Worm (Caenorhabditis elegans) whole organism, mixed stage, embryonic: Measurements from ENCODE around the gene R13H4.2.

Experiments used
- M03D4.4 ChIP-seq: sonication (generic microtip); optimal IDR thresholded peaks from 2 replicates; lab custom pipeline; 2017; ENCODE audit warnings: mild to moderate bottlenecking, missing genetic modification characterization, missing compliant biosample characterization
- blmp-1 ChIP-seq: fragments of 150-350 bp; optimal IDR thresholded peaks from 2 replicates; lab custom pipeline; 2014; ENCODE audit warnings: missing biosample characterization, missing genetic modification characterization
- ceh-43 ChIP-seq: fragments of 200-800 bp; sonication (Bioruptor generic); optimal IDR thresholded peaks from 2 replicates; lab custom pipeline; 2018; ENCODE audit warnings: mild to moderate bottlenecking, missing genetic modification characterization, moderate library complexity, missing compliant biosample characterization
- ces-1 ChIP-seq: fragments of 150-350 bp; optimal IDR thresholded peaks from 2 replicates; lab custom pipeline; 2014; ENCODE audit warnings: missing biosample characterization, missing genetic modification reagents, missing genetic modification characterization
- elt-1 ChIP-seq: sonication (generic microtip); optimal IDR thresholded peaks from 2 replicates; lab custom pipeline; 2017; ENCODE audit warnings: missing genetic modification characterization, mild to moderate bottlenecking, missing compliant biosample characterization, antibody characterized with exemption, moderate library complexity, borderline replicate concordance; ENCODE audit not compliant: insufficient read depth
- elt-3 ChIP-seq: fragments of 150-350 bp; optimal IDR thresholded peaks from 2 replicates; lab custom pipeline; 2014; ENCODE audit warnings: missing biosample characterization, missing genetic modification characterization
- lsy-2 ChIP-seq: fragments of 150-350 bp; optimal IDR thresholded peaks from 2 replicates; lab custom pipeline; 2014; ENCODE audit warnings: missing biosample characterization, missing genetic modification characterization
- mep-1 ChIP-seq: fragments of 150-350 bp; optimal IDR thresholded peaks from 2 replicates; lab custom pipeline; 2017; ENCODE audit warnings: missing biosample characterization, missing genetic modification reagents, missing genetic modification characterization, inconsistent platforms
- nhr-237 ChIP-seq: fragments of 150-350 bp; optimal IDR thresholded peaks from 2 replicates; lab custom pipeline; 2014; ENCODE audit warnings: missing biosample characterization, missing genetic modification characterization
- nhr-28 ChIP-seq: fragments of 150-350 bp; optimal IDR thresholded peaks from 2 replicates; lab custom pipeline; 2014; ENCODE audit warnings: missing biosample characterization, missing genetic modification characterization
- nhr-76 ChIP-seq: sonication (generic microtip); optimal IDR thresholded peaks from 2 replicates; lab custom pipeline; 2017; ENCODE audit warnings: missing biosample characterization, missing genetic modification characterization

DNA sequence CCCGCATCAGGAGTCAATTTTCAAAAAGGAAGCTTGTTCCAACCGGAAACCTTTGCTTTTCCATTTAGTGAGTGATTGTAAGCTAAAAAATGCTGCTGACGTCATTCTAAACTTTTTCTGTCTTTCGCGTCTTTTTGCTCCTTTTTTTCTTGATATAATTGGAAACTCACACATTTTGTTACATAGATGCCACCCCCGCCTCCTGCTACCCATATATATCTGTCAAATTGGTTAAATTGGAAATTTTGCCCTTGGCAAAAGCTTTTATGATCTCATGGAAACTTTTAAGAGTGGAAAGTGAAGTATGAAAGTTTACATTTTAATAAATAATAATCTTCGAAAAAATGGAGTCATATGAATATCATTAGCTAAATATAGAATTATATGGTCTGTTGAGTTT is 26.3 kb upstream of the R13H4.2 start:
- TF ChIP-seq elt-3 (tag; lab: Kevin White, UChicago) (no peak), M03D4.4 (tag; lab: Kevin White, UChicago) (no peak), elt-1 (tag; lab: Kevin White, UChicago) (no peak), nhr-28 (tag; lab: Kevin White, UChicago) (no peak), ceh-43 (GFP tag; lab: Kevin White, UChicago) (no peak), nhr-237 (tag; lab: Kevin White, UChicago) (no peak), blmp-1 (tag; lab: Kevin White, UChicago) (no peak), nhr-76 (tag; lab: Kevin White, UChicago) (no peak), ces-1 (GFP tag; lab: Kevin White, UChicago) (no peak), lsy-2 (tag; lab: Kevin White, UChicago) (no peak), mep-1 (tag; lab: Kevin White, UChicago) (no peak)
